Fruit fly (Drosophila melanogaster): ENCODE measurements around the gene CG4686.

CG4686 gene

DNA sequence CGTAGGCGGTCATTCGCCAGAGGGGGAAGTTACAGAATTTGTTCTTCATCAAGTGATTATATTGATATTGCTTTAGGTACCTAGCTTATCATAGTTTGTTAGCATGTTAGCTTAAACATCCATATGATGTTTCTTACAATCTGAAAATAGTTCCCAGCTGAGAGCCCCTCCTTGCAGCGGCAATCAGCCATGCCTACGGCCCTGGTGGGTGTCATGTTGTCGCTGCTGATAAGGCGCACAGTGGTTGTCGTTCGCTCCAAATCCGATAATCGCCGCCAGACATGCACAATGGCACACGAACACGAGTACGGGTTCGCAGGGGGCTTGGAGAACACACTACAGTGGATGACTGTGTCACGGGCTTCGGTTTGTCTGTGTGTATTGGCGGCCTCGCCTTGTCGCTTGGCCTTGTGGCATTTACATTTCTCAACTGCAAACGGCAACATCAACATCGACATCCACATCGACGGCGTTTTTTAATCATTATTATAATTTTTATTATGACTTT lies 41.7 kb downstream of the CG4686 start (continued):
- TF ChIP-seq CG10462 (GFP tag; optimal IDR thresholded peaks at IDR 0.05), result peak; percentile 75
- peak; percentile 68; the same call in 1 of the 3 replicates for TF ChIP-seq ken (GFP tag; IDR thresholded peaks at IDR 0.05)
- peak; percentile 87 for TF ChIP-seq CG2199 (GFP tag; IDR thresholded peaks at IDR 0.05)
- no peak for TF ChIP-seq stwl (tag; optimal IDR thresholded peaks at IDR 0.05)
- TF ChIP-seq en (GFP tag; optimal IDR thresholded peaks at IDR 0.05), result no peak
- TF ChIP-seq bcd (GFP tag; optimal IDR thresholded peaks at IDR 0.05), result peak; percentile 81
- peak; percentile 64 for TF ChIP-seq Adf1 (GFP tag; IDR thresholded peaks at IDR 0.05)
- peak; percentile 80 for TF ChIP-seq CG11456 (GFP tag; IDR thresholded peaks at IDR 0.05)
- peak; percentile 75 for TF ChIP-seq Chrac-16 (GFP tag; optimal IDR thresholded peaks at IDR 0.05)
- peak; percentile 76 for TF ChIP-seq al (GFP tag; IDR thresholded peaks at IDR 0.05)
- TF ChIP-seq CG14014 (GFP tag; IDR thresholded peaks at IDR 0.05), result peak; percentile 85
- peak; percentile 69 for TF ChIP-seq CG4282 (GFP tag; optimal IDR thresholded peaks at IDR 0.05)
- TF ChIP-seq Hey (tag; optimal IDR thresholded peaks at IDR 0.05), result peak; percentile 37
- peak; percentile 81 for TF ChIP-seq CG32772 (GFP tag; IDR thresholded peaks at IDR 0.05)
- TF ChIP-seq Hand (GFP tag; optimal IDR thresholded peaks at IDR 0.05), result peak; percentile 63
- peak; percentile 76 for TF ChIP-seq CG17328 (GFP tag; IDR thresholded peaks at IDR 0.05)
- peak; percentile 76 for TF ChIP-seq CG11504 (tag; optimal IDR thresholded peaks at IDR 0.05)
- TF ChIP-seq CG13424 (tag; optimal IDR thresholded peaks at IDR 0.05), result peak; percentile 78
- peak; percentile 70 for TF ChIP-seq tap (tag; optimal IDR thresholded peaks at IDR 0.05)
- peak; percentile 34 to 81 for TF ChIP-seq bsh (GFP tag; optimal IDR thresholded peaks at IDR 0.05)
- TF ChIP-seq CG9876 (GFP tag; optimal IDR thresholded peaks at IDR 0.05), result peak; percentile 56
- peak; percentile 59 for TF ChIP-seq Dad (GFP tag; optimal IDR thresholded peaks at IDR 0.05)
- TF ChIP-seq CG10267 (tag; optimal IDR thresholded peaks at IDR 0.05), result peak; percentile 44
- no peak for TF ChIP-seq zf30C (GFP tag; optimal IDR thresholded peaks at IDR 0.05)
- no peak for TF ChIP-seq D (optimal IDR thresholded peaks at IDR 0.05)
- peak; percentile 42 for TF ChIP-seq D (GFP tag; optimal IDR thresholded peaks at IDR 0.05)
- TF ChIP-seq hkb (optimal IDR thresholded peaks at IDR 0.05), result no peak
- peak; percentile 78 for TF ChIP-seq hkb (GFP tag; IDR thresholded peaks at IDR 0.05)
- peak; percentile 65 for TF ChIP-seq CG12942 (GFP tag; optimal IDR thresholded peaks at IDR 0.05)
- TF ChIP-seq bowl (GFP tag; IDR thresholded peaks at IDR 0.05), result peak; percentile 47; the same call in 1 of the 2 replicates
- peak; percentile 55 for TF ChIP-seq CG5245 (GFP tag; optimal IDR thresholded peaks at IDR 0.05)
- peak; percentile 80 for TF ChIP-seq ase (GFP tag; IDR thresholded peaks at IDR 0.05)
- TF ChIP-seq tll (GFP tag; optimal IDR thresholded peaks at IDR 0.05), result no peak
- TF ChIP-seq Asciz (GFP tag; optimal IDR thresholded peaks at IDR 0.05), result peak; percentile 50
- TF ChIP-seq gem (tag; optimal IDR thresholded peaks at IDR 0.05), result peak; percentile 82
- TF ChIP-seq Trl (optimal IDR thresholded peaks at IDR 0.05), result no peak
- peak; percentile 76 for TF ChIP-seq Trl (GFP tag; optimal IDR thresholded peaks at IDR 0.05)
- TF ChIP-seq Elba2 (GFP tag; optimal IDR thresholded peaks at IDR 0.05), result no peak
- peak; percentile 83 for TF ChIP-seq Oli (tag; optimal IDR thresholded peaks at IDR 0.05)

DNA sequence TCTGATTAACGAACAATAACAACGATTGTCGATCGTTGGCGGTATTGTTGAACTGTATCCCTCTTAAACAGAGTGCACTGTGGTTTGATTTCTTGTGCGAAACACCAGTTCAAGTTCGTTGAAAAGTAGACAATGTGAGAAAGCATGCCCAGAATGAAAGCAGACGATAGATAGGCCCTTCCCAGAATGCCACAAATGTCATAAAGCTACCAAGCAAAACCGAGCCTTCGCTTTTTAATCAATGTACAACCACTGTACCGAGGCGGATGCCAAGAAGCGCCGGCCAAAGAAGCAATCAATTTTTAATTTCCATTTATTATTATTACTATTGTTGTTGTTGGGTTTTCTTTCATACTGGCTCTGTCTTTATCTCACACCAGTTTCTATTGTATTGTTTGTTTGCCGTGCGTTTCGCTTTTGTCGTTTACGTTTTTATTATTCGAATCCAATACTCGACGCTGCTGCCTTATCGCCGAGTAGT lies 44.6 kb downstream of the CG4686 start:
- TF ChIP-seq CG4360 (GFP tag; IDR thresholded peaks at IDR 0.05) (peak; percentile 66), CG9727 (GFP tag; optimal IDR thresholded peaks at IDR 0.05) (peak; percentile 62), HmgD (GFP tag; optimal IDR thresholded peaks at IDR 0.05) (peak; percentile 37), CG34422 (GFP tag; IDR thresholded peaks at IDR 0.05) (peak; percentile 89), CG11247 (GFP tag; IDR thresholded peaks at IDR 0.05) (peak; percentile 69), CG7987 (GFP tag; optimal IDR thresholded peaks at IDR 0.05) (peak; percentile 37), Ptx1 (GFP tag; IDR thresholded peaks at IDR 0.05) (peak; percentile 91), Dip3 (GFP tag; optimal IDR thresholded peaks at IDR 0.05) (peak; percentile 51), Lhr (GFP tag; optimal IDR thresholded peaks at IDR 0.05) (no peak), Oli (tag; optimal IDR thresholded peaks at IDR 0.05) (peak; percentile 88), gce (GFP tag; IDR thresholded peaks at IDR 0.05) (peak; percentile 88; the same call in 2 of the 3 replicates), phol (tag; optimal IDR thresholded peaks at IDR 0.05) (peak; percentile 76), Deaf1 (tag; optimal IDR thresholded peaks at IDR 0.05) (peak; percentile 47), lola (GFP tag; optimal IDR thresholded peaks at IDR 0.05) (peak in 1 of 3 experiments; percentile 11), CG12236 (GFP tag; optimal IDR thresholded peaks at IDR 0.05) (peak; percentile 61), br (optimal IDR thresholded peaks at IDR 0.05) (no peak)

Measured in whole organism, embryonic.